Fruit fly (Drosophila melanogaster) whole organism, embryonic: Measurements from ENCODE around the gene CG5013.

Experiments
- Ada2b ChIP-seq: fragments of 200-800 bp; sonication (Bioruptor generic); IDR thresholded peaks from 2 replicates; pipeline ENCODE4 v1.3.6; 2022; ENCODE audit warnings: missing biosample characterization, missing genetic modification characterization
- B-H1 ChIP-seq: fragments of 200-800 bp; sonication (Bioruptor generic); IDR thresholded peaks from 3 replicates; pipeline ENCODE4 v1.3.6; 2022; ENCODE audit warnings: missing biosample characterization, missing genetic modification characterization
- Bdp1 ChIP-seq: fragments of 200-800 bp; sonication (Bioruptor generic); optimal IDR thresholded peaks from 3 replicates; lab custom pipeline; 2016; ENCODE audit warnings: missing biosample characterization, missing genetic modification characterization
- Blimp-1 ChIP-seq: fragments of 200-800 bp; sonication (Bioruptor generic); optimal IDR thresholded peaks from 3 replicates; lab custom pipeline; 2018; ENCODE audit warnings: missing biosample characterization, missing genetic modification characterization, mild to moderate bottlenecking, moderate library complexity, missing genetic modification reagents
- CG10959 ChIP-seq: fragments of 200-800 bp; sonication (Bioruptor generic); IDR thresholded peaks from 2 replicates; pipeline ENCODE4 v1.3.6; 2022; ENCODE audit warnings: missing biosample characterization, missing genetic modification characterization
- CG11723 ChIP-seq: fragments of 200-800 bp; sonication (Bioruptor generic); optimal IDR thresholded peaks from 2 replicates; lab custom pipeline; 2017; ENCODE audit warnings: missing biosample characterization, mild to moderate bottlenecking, missing genetic modification characterization
- CG12299 ChIP-seq: fragments of 200-800 bp; sonication (Bioruptor generic); optimal IDR thresholded peaks from 2 replicates; lab custom pipeline; 2018; ENCODE audit warnings: missing biosample characterization, mild to moderate bottlenecking, missing genetic modification characterization
- CG12744 ChIP-seq: fragments of 200-800 bp; sonication (Bioruptor generic); optimal IDR thresholded peaks from 2 replicates; lab custom pipeline; 2016; ENCODE audit warnings: missing biosample characterization, missing genetic modification characterization
- CG14014 ChIP-seq: fragments of 200-800 bp; sonication (Bioruptor generic); IDR thresholded peaks from 2 replicates; pipeline ENCODE4 v1.3.6; 2022; ENCODE audit warnings: missing biosample characterization, missing genetic modification characterization
- CG14050 ChIP-seq: fragments of 200-800 bp; sonication (Bioruptor generic); IDR thresholded peaks from 3 replicates; pipeline ENCODE4 v1.3.6; 2022; ENCODE audit warnings: missing biosample characterization, missing genetic modification characterization
- CG16813 ChIP-seq: fragments of 200-800 bp; sonication (Bioruptor generic); IDR thresholded peaks from 3 replicates; pipeline ENCODE4 v1.3.6; 2022; ENCODE audit warnings: missing biosample characterization, missing genetic modification characterization; ENCODE audit not compliant: partially characterized antibody
- CG17829 ChIP-seq: fragments of 200-800 bp; optimal IDR thresholded peaks from 2 replicates; lab custom pipeline; 2019; ENCODE audit warnings: missing biosample characterization, mild to moderate bottlenecking, missing genetic modification characterization, moderate library complexity
- CG18764 ChIP-seq: fragments of 200-800 bp; sonication (Bioruptor generic); optimal IDR thresholded peaks from 3 replicates; lab custom pipeline; 2016; ENCODE audit warnings: missing biosample characterization, missing genetic modification characterization
- CG2678 ChIP-seq: fragments of 200-800 bp; sonication (Bioruptor generic); optimal IDR thresholded peaks from 3 replicates; lab custom pipeline; 2019; ENCODE audit warnings: missing biosample characterization, mild to moderate bottlenecking, missing genetic modification characterization, moderate library complexity
- CG4404 ChIP-seq: fragments of 200-800 bp; sonication (Bioruptor generic); IDR thresholded peaks from 2 replicates; pipeline ENCODE4 v1.3.6; 2022; ENCODE audit warnings: missing biosample characterization, missing genetic modification characterization
- CG6272 ChIP-seq: fragments of 200-800 bp; sonication (Bioruptor generic); IDR thresholded peaks from 2 replicates; pipeline ENCODE4 v1.3.6; 2022; ENCODE audit warnings: missing biosample characterization, missing genetic modification characterization
- CG6683 ChIP-seq: fragments of 200-800 bp; sonication (Bioruptor generic); optimal IDR thresholded peaks from 2 replicates; lab custom pipeline; 2017; ENCODE audit warnings: missing biosample characterization, mild to moderate bottlenecking, missing genetic modification characterization, missing genetic modification reagents
- CG6689 ChIP-seq: fragments of 200-800 bp; sonication (Bioruptor generic); IDR thresholded peaks from 2 replicates; pipeline ENCODE4 v1.3.6; 2022; ENCODE audit warnings: missing biosample characterization, missing genetic modification characterization
- CG6765 ChIP-seq: fragments of 200-800 bp; sonication (Bioruptor generic); optimal IDR thresholded peaks from 3 replicates; lab custom pipeline; 2017; ENCODE audit warnings: missing biosample characterization, mild to moderate bottlenecking, missing genetic modification characterization
- CG6813 ChIP-seq: fragments of 200-800 bp; sonication (Bioruptor generic); optimal IDR thresholded peaks from 2 replicates; lab custom pipeline; 2017; ENCODE audit warnings: missing biosample characterization, missing genetic modification characterization, mild to moderate bottlenecking, moderate library complexity, missing genetic modification reagents
- CG8765 ChIP-seq: fragments of 200-800 bp; sonication (Bioruptor generic); IDR thresholded peaks from 2 replicates; pipeline ENCODE4 v1.3.6; 2022; ENCODE audit warnings: missing biosample characterization, missing genetic modification characterization
- CG8924 ChIP-seq: fragments of 200-800 bp; optimal IDR thresholded peaks from 3 replicates; lab custom pipeline; 2019; ENCODE audit warnings: missing biosample characterization, mild to moderate bottlenecking, missing genetic modification characterization, moderate library complexity
- CrebB ChIP-seq: fragments of 200-800 bp; sonication (Bioruptor generic); optimal IDR thresholded peaks from 3 replicates; lab custom pipeline; 2018; ENCODE audit warnings: missing biosample characterization, mild to moderate bottlenecking, missing genetic modification characterization
- Dfd ChIP-seq, 2 experiments: fragments of >200 bp; optimal IDR thresholded peaks; 2 replicates each; lab custom pipeline; 2017; ENCODE audit warnings: missing biosample characterization in 2 of 2, missing genetic modification characterization in 2 of 2
- Dref ChIP-seq: fragments of 200-800 bp; sonication (Bioruptor generic); IDR thresholded peaks from 2 replicates; pipeline ENCODE4 v1.3.6; 2022; ENCODE audit warnings: missing biosample characterization, missing genetic modification characterization
- Gug ChIP-seq: fragments of 200-800 bp; sonication (Bioruptor generic); IDR thresholded peaks from 4 replicates; pipeline ENCODE4 v1.3.6; 2022; ENCODE audit warnings: missing biosample characterization, missing genetic modification characterization
- Hey ChIP-seq: fragments of 200-800 bp; sonication (Bioruptor generic); optimal IDR thresholded peaks from 3 replicates; lab custom pipeline; 2018; ENCODE audit warnings: missing biosample characterization, mild to moderate bottlenecking, missing genetic modification characterization
- Hmx ChIP-seq: fragments of 200-800 bp; sonication (Bioruptor generic); optimal IDR thresholded peaks from 2 replicates; lab custom pipeline; 2016; ENCODE audit warnings: missing biosample characterization, missing genetic modification characterization
- Hr39 ChIP-seq: fragments of >200 bp; optimal IDR thresholded peaks from 2 replicates; lab custom pipeline; 2017
- NFAT ChIP-seq: fragments of 200-800 bp; sonication (Bioruptor generic); IDR thresholded peaks from 2 replicates; pipeline ENCODE4 v1.3.6; 2022; ENCODE audit warnings: missing biosample characterization, missing genetic modification characterization
- Oaz ChIP-seq: fragments of 200-800 bp; sonication (Bioruptor generic); IDR thresholded peaks from 2 replicates; pipeline ENCODE4 v1.3.6; 2022; ENCODE audit warnings: missing biosample characterization, missing genetic modification characterization
- Optix ChIP-seq: fragments of 200-800 bp; sonication (Bioruptor generic); IDR thresholded peaks from 3 replicates; pipeline ENCODE4 v1.3.6; 2022; ENCODE audit warnings: missing biosample characterization, missing genetic modification characterization
- Spps ChIP-seq: fragments of 200-800 bp; sonication (Bioruptor generic); optimal IDR thresholded peaks from 2 replicates; lab custom pipeline; 2018; ENCODE audit warnings: missing biosample characterization, mild to moderate bottlenecking, missing genetic modification characterization
- Trl ChIP-seq, 3 experiments: fragments of >200 bp in 2 of 3; fragments of 200-800 bp in 1 of 3; sonication (Bioruptor generic) in 1 of 3; optimal IDR thresholded peaks; 2 replicates in 1 of 3; 3 replicates in 2 of 3; lab custom pipeline; 2016 to 2017; ENCODE audit warnings: missing biosample characterization in 1 of 3, missing genetic modification characterization in 1 of 3
- Vsx1 ChIP-seq: fragments of 200-800 bp; sonication (Bioruptor generic); optimal IDR thresholded peaks from 2 replicates; lab custom pipeline; 2017; ENCODE audit warnings: missing biosample characterization, mild to moderate bottlenecking, missing genetic modification characterization, missing genetic modification reagents
- YL-1 ChIP-seq: fragments of 200-800 bp; sonication (Bioruptor generic); optimal IDR thresholded peaks from 3 replicates; lab custom pipeline; 2017; ENCODE audit warnings: missing biosample characterization, mild to moderate bottlenecking, missing genetic modification characterization
- bcd ChIP-seq: fragments of 200-800 bp; sonication (Bioruptor generic); optimal IDR thresholded peaks from 2 replicates; lab custom pipeline; 2017; ENCODE audit warnings: missing biosample characterization, mild to moderate bottlenecking, missing genetic modification characterization
- dimm ChIP-seq: fragments of 200-800 bp; sonication (Bioruptor generic); IDR thresholded peaks from 2 replicates; pipeline ENCODE4 v1.3.6; 2022; ENCODE audit warnings: missing biosample characterization, missing genetic modification characterization
- en ChIP-seq: fragments of 200-800 bp; sonication (Bioruptor generic); optimal IDR thresholded peaks from 2 replicates; lab custom pipeline; 2016; ENCODE audit warnings: missing biosample characterization, missing genetic modification characterization
- esg ChIP-seq: fragments of 200-800 bp; sonication (Bioruptor generic); conservative IDR thresholded peaks from 2 replicates; pipeline ENCODE4 v1.3.6; 2022; ENCODE audit warnings: missing biosample characterization, missing genetic modification characterization
- fd3F ChIP-seq: fragments of 200-800 bp; sonication (Bioruptor generic); optimal IDR thresholded peaks from 2 replicates; lab custom pipeline; 2018; ENCODE audit warnings: missing biosample characterization, mild to moderate bottlenecking, missing genetic modification characterization, moderate library complexity
- fd64A ChIP-seq: fragments of 200-800 bp; sonication (Bioruptor generic); optimal IDR thresholded peaks from 3 replicates; lab custom pipeline; 2018; ENCODE audit warnings: missing biosample characterization, mild to moderate bottlenecking, missing genetic modification characterization
- jumu ChIP-seq: fragments of 200-800 bp; sonication (Bioruptor generic); optimal IDR thresholded peaks from 3 replicates; lab custom pipeline; 2016; ENCODE audit warnings: missing biosample characterization, missing genetic modification characterization
- peb ChIP-seq: fragments of 200-800 bp; sonication (Bioruptor generic); IDR thresholded peaks from 2 replicates; pipeline ENCODE4 v1.3.6; 2022; ENCODE audit warnings: missing biosample characterization, missing genetic modification characterization
- prd ChIP-seq, 3 experiments: fragments of >200 bp in 2 of 3; fragments of 200-800 bp in 1 of 3; sonication (Bioruptor generic) in 1 of 3; optimal IDR thresholded peaks in 2 of 3; IDR thresholded peaks in 1 of 3; 2 replicates in 2 of 3; 3 replicates in 1 of 3; pipeline versions ENCODE4 v1.3.6 to Lab custom; 2017 to 2022; ENCODE audit warnings: missing biosample characterization in 1 of 3, missing genetic modification characterization in 1 of 3
- rib ChIP-seq: fragments of 200-800 bp; sonication (Bioruptor generic); IDR thresholded peaks from 2 replicates; pipeline ENCODE4 v1.3.6; 2022; ENCODE audit warnings: missing biosample characterization, missing genetic modification characterization
- row ChIP-seq: fragments of 200-800 bp; sonication (Bioruptor generic); IDR thresholded peaks from 3 replicates; pipeline ENCODE4 v1.3.6; 2022; ENCODE audit warnings: missing biosample characterization, missing genetic modification characterization
- trh ChIP-seq: fragments of 200-800 bp; sonication (Bioruptor generic); optimal IDR thresholded peaks from 2 replicates; lab custom pipeline; 2016; ENCODE audit warnings: missing biosample characterization, missing genetic modification characterization
- zen ChIP-seq: fragments of 200-800 bp; sonication (Bioruptor generic); optimal IDR thresholded peaks from 3 replicates; lab custom pipeline; 2018; ENCODE audit warnings: missing biosample characterization, mild to moderate bottlenecking, missing genetic modification characterization, moderate library complexity

CG5013 gene

DNA sequence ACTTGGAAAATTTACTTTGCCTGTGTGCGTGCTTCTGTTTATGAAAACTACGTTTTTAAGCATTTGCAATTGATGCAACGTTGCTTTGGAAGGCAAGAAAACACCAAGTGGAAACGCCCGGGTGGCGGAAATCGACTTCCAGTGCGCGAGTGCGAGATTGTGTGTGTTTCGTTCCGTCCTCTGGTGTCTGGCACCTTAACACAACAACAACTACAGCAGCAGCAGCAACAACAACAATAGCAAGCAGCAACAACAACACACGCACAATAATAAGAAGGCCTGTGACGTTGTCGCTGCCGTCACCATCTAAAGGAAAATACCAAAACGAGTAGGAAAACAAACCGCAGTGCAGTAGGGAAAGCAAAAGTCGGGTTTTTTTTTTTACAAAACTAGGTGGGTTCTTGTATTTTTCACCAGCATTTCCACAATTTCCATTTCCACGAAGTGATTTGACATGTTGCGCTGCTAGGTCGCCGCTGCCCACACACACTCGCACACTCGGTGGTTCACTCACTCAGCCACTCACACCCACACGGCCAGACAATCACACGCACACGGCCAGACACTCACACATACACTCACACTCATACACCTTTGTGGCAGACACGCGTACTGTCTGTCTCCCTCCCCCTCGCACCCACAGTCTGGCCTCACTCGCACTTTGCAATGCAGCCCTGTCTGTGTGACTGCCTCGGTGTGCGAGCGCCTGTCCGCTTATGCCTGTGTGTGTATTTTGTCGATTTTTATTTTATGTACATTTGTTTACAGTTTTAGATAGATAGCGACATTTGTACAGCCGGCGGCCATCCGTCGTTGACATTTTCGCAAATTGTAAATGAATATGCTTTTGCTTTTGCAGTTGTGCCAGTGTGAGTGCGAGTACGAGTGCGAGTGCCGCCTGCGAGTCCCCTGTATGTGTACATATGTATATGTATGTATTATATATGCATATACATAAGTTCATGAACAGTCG is 50.1 kb downstream of the CG5013 start (continued):
- TF ChIP-seq CG6683 (GFP tag; lab: Kevin White, UChicago), result no peak
- TF ChIP-seq Bdp1 (GFP tag; lab: Kevin White, UChicago), result no peak
- no peak for TF ChIP-seq CG6689 (GFP tag; lab: Robert Waterston, UW)
- peak; percentile 48 for TF ChIP-seq jumu (GFP tag; lab: Kevin White, UChicago)
- no peak for TF ChIP-seq fd3F (GFP tag; lab: Kevin White, UChicago)
- peak; percentile 35; the same call in 1 of the 2 replicates for TF ChIP-seq CG8765 (GFP tag; lab: Robert Waterston, UW)
- TF ChIP-seq rib (GFP tag; lab: Robert Waterston, UW), result peak; percentile 87
- TF ChIP-seq Dfd (GFP tag; optimal IDR thresholded peaks at IDR 0.05; lab: Kevin White, UChicago), result peak in 1 of 2 experiments; percentile 63
- peak; percentile 33; the same call in 1 of the 2 replicates for TF ChIP-seq peb (GFP tag; lab: Robert Waterston, UW)
- TF ChIP-seq CG14014 (GFP tag; lab: Robert Waterston, UW), result no peak
- TF ChIP-seq CG6813, result no peak
- TF ChIP-seq Optix (GFP tag; lab: Robert Waterston, UW), result no peak
- TF ChIP-seq CrebB (tag; lab: Kevin White, UChicago), result no peak
- no peak for TF ChIP-seq CG10959
- no peak for TF ChIP-seq Vsx1 (GFP tag; lab: Kevin White, UChicago)
- no peak for TF ChIP-seq row
- peak; percentile 45 for TF ChIP-seq CG12744 (GFP tag; lab: Kevin White, UChicago)
- TF ChIP-seq YL-1 (GFP tag; lab: Kevin White, UChicago), result peak; percentile 6
- TF ChIP-seq CG17829 (tag; lab: Kevin White, UChicago), result peak; percentile 49
- no peak for TF ChIP-seq trh (GFP tag; lab: Kevin White, UChicago)
- no peak for TF ChIP-seq en (GFP tag; lab: Kevin White, UChicago)
- no peak for TF ChIP-seq Hmx (GFP tag; lab: Kevin White, UChicago)
- TF ChIP-seq prd (optimal IDR thresholded peaks at IDR 0.05; lab: Kevin White, UChicago), result no peak
- peak; percentile 45; the same call in 1 of the 3 replicates for TF ChIP-seq prd (GFP tag; IDR thresholded peaks at IDR 0.05; lab: Robert Waterston, UW)
- TF ChIP-seq zen (tag; lab: Kevin White, UChicago), result peak; percentile 84
- no peak for TF ChIP-seq CG6272 (GFP tag; lab: Robert Waterston, UW)
- no peak for TF ChIP-seq Gug (GFP tag; lab: Robert Waterston, UW)
- TF ChIP-seq Spps (tag; lab: Kevin White, UChicago), result no peak
- TF ChIP-seq CG16813 (GFP tag; lab: Robert Waterston, UW), result no peak
- no peak for TF ChIP-seq CG4404 (GFP tag; lab: Robert Waterston, UW)
- TF ChIP-seq CG14050 (GFP tag; lab: Robert Waterston, UW), result no peak
- no peak for TF ChIP-seq esg
- TF ChIP-seq Hr39, result no peak
- TF ChIP-seq CG6765 (GFP tag; lab: Kevin White, UChicago), result no peak
- no peak for TF ChIP-seq B-H1 (GFP tag; lab: Robert Waterston, UW)
- no peak for TF ChIP-seq CG18764 (GFP tag; lab: Kevin White, UChicago)
- TF ChIP-seq Dref, result peak; percentile 33; the same call in 1 of the 2 replicates
- no peak for TF ChIP-seq Oaz (GFP tag; lab: Robert Waterston, UW)
- peak; percentile 68 for TF ChIP-seq CG8924 (tag; lab: Kevin White, UChicago)
- peak; percentile 4 for TF ChIP-seq fd64A (GFP tag; lab: Kevin White, UChicago)
- peak; percentile 92 for TF ChIP-seq Hey
- no peak for TF ChIP-seq CG2678 (tag; lab: Kevin White, UChicago)
- TF ChIP-seq bcd (GFP tag; lab: Kevin White, UChicago), result no peak
- no peak for TF ChIP-seq CG12299
- TF ChIP-seq dimm (GFP tag; lab: Robert Waterston, UW), result no peak
- no peak for TF ChIP-seq Ada2b
- peak; percentile 62; the same call in 1 of the 2 replicates for TF ChIP-seq NFAT (GFP tag; lab: Robert Waterston, UW)
- TF ChIP-seq Blimp-1 (GFP tag; lab: Kevin White, UChicago), result no peak
- no peak for TF ChIP-seq CG11723 (GFP tag; lab: Kevin White, UChicago)
- TF ChIP-seq Trl (optimal IDR thresholded peaks at IDR 0.05; lab: Kevin White, UChicago), result no peak
- TF ChIP-seq Trl (GFP tag; optimal IDR thresholded peaks at IDR 0.05; lab: Kevin White, UChicago), result no peak
